Fruit fly (Drosophila melanogaster) whole organism, prepupa: Measurements from ENCODE around the gene Spn.

Experiments
- CG10631 ChIP-seq: fragments of 200-800 bp; sonication (Bioruptor generic); optimal IDR thresholded peaks from 2 replicates; lab custom pipeline; 2016; ENCODE audit warnings: missing biosample characterization, missing genetic modification characterization
- CG10669 ChIP-seq: fragments of 200-800 bp; sonication (Bioruptor generic); optimal IDR thresholded peaks from 3 replicates; lab custom pipeline; 2018; ENCODE audit warnings: missing biosample characterization, mild to moderate bottlenecking, missing genetic modification characterization, moderate library complexity
- CG11762 ChIP-seq: fragments of 200-800 bp; sonication (Bioruptor generic); optimal IDR thresholded peaks from 3 replicates; lab custom pipeline; 2016; ENCODE audit warnings: missing biosample characterization, missing genetic modification characterization; ENCODE audit not compliant: insufficient read depth
- CG11902 ChIP-seq: fragments of 200-800 bp; sonication (Bioruptor generic); optimal IDR thresholded peaks from 3 replicates; lab custom pipeline; 2016; ENCODE audit warnings: missing biosample characterization, missing genetic modification characterization
- CG1621 ChIP-seq: fragments of 200-800 bp; sonication (Bioruptor generic); optimal IDR thresholded peaks from 3 replicates; lab custom pipeline; 2018; ENCODE audit warnings: missing biosample characterization, mild to moderate bottlenecking, missing genetic modification characterization
- CG16779 ChIP-seq: fragments of 200-800 bp; sonication (Bioruptor generic); optimal IDR thresholded peaks from 3 replicates; lab custom pipeline; 2017; ENCODE audit warnings: missing biosample characterization, mild to moderate bottlenecking, missing genetic modification characterization
- CG31627 ChIP-seq: fragments of 200-800 bp; sonication (Bioruptor generic); optimal IDR thresholded peaks from 3 replicates; lab custom pipeline; 2016; ENCODE audit warnings: missing biosample characterization, missing genetic modification characterization
- CG32006 ChIP-seq: fragments of 200-800 bp; sonication (Bioruptor generic); optimal IDR thresholded peaks from 3 replicates; lab custom pipeline; 2017; ENCODE audit warnings: missing biosample characterization, mild to moderate bottlenecking, missing genetic modification characterization
- CG34406 ChIP-seq: fragments of 200-800 bp; sonication (Bioruptor generic); optimal IDR thresholded peaks from 3 replicates; lab custom pipeline; 2016; ENCODE audit warnings: missing biosample characterization, missing genetic modification characterization
- CG3919 ChIP-seq: fragments of 200-800 bp; sonication (Bioruptor generic); optimal IDR thresholded peaks from 3 replicates; lab custom pipeline; 2016; ENCODE audit warnings: missing biosample characterization, missing genetic modification characterization
- CG4318 ChIP-seq: fragments of 200-800 bp; sonication (Bioruptor generic); optimal IDR thresholded peaks from 3 replicates; lab custom pipeline; 2017; ENCODE audit warnings: missing biosample characterization, mild to moderate bottlenecking, missing genetic modification characterization
- CG6163 ChIP-seq: fragments of 200-800 bp; sonication (Bioruptor generic); IDR thresholded peaks from 3 replicates; pipeline ENCODE4 v1.3.6; 2022; ENCODE audit warnings: missing biosample characterization, missing genetic modification characterization
- CG6276 ChIP-seq: fragments of 200-800 bp; sonication (Bioruptor generic); optimal IDR thresholded peaks from 2 replicates; lab custom pipeline; 2017; ENCODE audit warnings: missing biosample characterization, mild to moderate bottlenecking, missing genetic modification characterization
- CG6792 ChIP-seq: fragments of 200-800 bp; sonication (Bioruptor generic); optimal IDR thresholded peaks from 3 replicates; lab custom pipeline; 2016; ENCODE audit warnings: missing biosample characterization, missing genetic modification characterization
- CG6854 ChIP-seq: fragments of 200-800 bp; sonication (Bioruptor generic); optimal IDR thresholded peaks from 2 replicates; lab custom pipeline; 2017; ENCODE audit warnings: missing biosample characterization, mild to moderate bottlenecking, missing genetic modification characterization
- CG7368 ChIP-seq: fragments of 200-800 bp; sonication (Bioruptor generic); optimal IDR thresholded peaks from 3 replicates; lab custom pipeline; 2016; ENCODE audit warnings: missing biosample characterization, missing genetic modification characterization
- CG8119 ChIP-seq: fragments of 200-800 bp; sonication (Bioruptor generic); IDR thresholded peaks from 3 replicates; pipeline ENCODE4 v1.3.6; 2022; ENCODE audit warnings: missing biosample characterization, missing genetic modification characterization
- CG8319 ChIP-seq: fragments of 200-800 bp; sonication (Bioruptor generic); optimal IDR thresholded peaks from 3 replicates; lab custom pipeline; 2016; ENCODE audit warnings: missing biosample characterization, missing genetic modification characterization
- CG8632 ChIP-seq: fragments of 200-800 bp; sonication (Bioruptor generic); optimal IDR thresholded peaks from 3 replicates; lab custom pipeline; 2016; ENCODE audit warnings: missing biosample characterization, missing genetic modification characterization
- Eip75B ChIP-seq: fragments of 200-800 bp; sonication (Bioruptor generic); optimal IDR thresholded peaks from 3 replicates; lab custom pipeline; 2016; ENCODE audit warnings: missing biosample characterization, missing genetic modification characterization
- Eip78C ChIP-seq: fragments of 200-800 bp; sonication (Bioruptor generic); peaks from one replicate; lab custom pipeline; 2016; ENCODE audit warnings: missing biosample characterization, missing genetic modification characterization
- Eip93F ChIP-seq: fragments of 200-800 bp; sonication (Bioruptor generic); optimal IDR thresholded peaks from 2 replicates; lab custom pipeline; 2016; ENCODE audit warnings: missing biosample characterization, mild to moderate bottlenecking, missing genetic modification characterization
- Hr39 ChIP-seq: fragments of 200-800 bp; sonication (Bioruptor generic); optimal IDR thresholded peaks from 2 replicates; lab custom pipeline; 2016; ENCODE audit warnings: missing biosample characterization, missing genetic modification characterization
- Hr4 ChIP-seq: fragments of 200-800 bp; sonication (Bioruptor generic); optimal IDR thresholded peaks from 3 replicates; lab custom pipeline; 2016; ENCODE audit warnings: missing biosample characterization, missing genetic modification characterization
- Lpt ChIP-seq: fragments of 200-800 bp; sonication (Bioruptor generic); optimal IDR thresholded peaks from 3 replicates; lab custom pipeline; 2016; ENCODE audit warnings: missing biosample characterization, missing genetic modification characterization
- Met ChIP-seq: fragments of 200-800 bp; sonication (Bioruptor generic); optimal IDR thresholded peaks from 3 replicates; lab custom pipeline; 2016; ENCODE audit warnings: missing biosample characterization, missing genetic modification characterization
- OdsH ChIP-seq: fragments of 200-800 bp; sonication (Bioruptor generic); optimal IDR thresholded peaks from 3 replicates; lab custom pipeline; 2016; ENCODE audit warnings: missing biosample characterization, missing genetic modification characterization
- Smox ChIP-seq: fragments of 200-800 bp; sonication (Bioruptor generic); optimal IDR thresholded peaks from 3 replicates; lab custom pipeline; 2016; ENCODE audit warnings: missing biosample characterization, missing genetic modification characterization
- Sox102F ChIP-seq: fragments of 200-800 bp; sonication (Bioruptor generic); optimal IDR thresholded peaks from 2 replicates; lab custom pipeline; 2016; ENCODE audit warnings: missing biosample characterization, mild to moderate bottlenecking, missing genetic modification characterization
- Sox15 ChIP-seq: fragments of 200-800 bp; sonication (Bioruptor generic); optimal IDR thresholded peaks from 3 replicates; lab custom pipeline; 2016; ENCODE audit warnings: missing biosample characterization, missing genetic modification characterization
- acj6 ChIP-seq: fragments of 200-800 bp; sonication (Bioruptor generic); optimal IDR thresholded peaks from 3 replicates; lab custom pipeline; 2016; ENCODE audit warnings: missing biosample characterization, missing genetic modification characterization
- cyc ChIP-seq: fragments of 200-800 bp; sonication (Bioruptor generic); optimal IDR thresholded peaks from 3 replicates; lab custom pipeline; 2016; ENCODE audit warnings: missing biosample characterization, missing genetic modification characterization
- dac ChIP-seq: fragments of 200-800 bp; sonication (Bioruptor generic); optimal IDR thresholded peaks from 2 replicates; lab custom pipeline; 2017; ENCODE audit warnings: missing biosample characterization, mild to moderate bottlenecking, missing genetic modification characterization
- dsx ChIP-seq: fragments of 200-800 bp; optimal IDR thresholded peaks from 3 replicates; lab custom pipeline; 2019; ENCODE audit warnings: missing biosample characterization, mild to moderate bottlenecking, missing genetic modification characterization, moderate library complexity; ENCODE audit not compliant: poor library complexity, severe bottlenecking
- eg ChIP-seq: fragments of 200-800 bp; sonication (Bioruptor generic); IDR thresholded peaks from 3 replicates; pipeline ENCODE4 v1.3.6; 2022; ENCODE audit warnings: missing biosample characterization, missing genetic modification characterization
- esn ChIP-seq: fragments of 200-800 bp; sonication (Bioruptor generic); optimal IDR thresholded peaks from 2 replicates; lab custom pipeline; 2016; ENCODE audit warnings: missing biosample characterization, mild to moderate bottlenecking, missing genetic modification characterization, moderate library complexity
- fd59A ChIP-seq: fragments of 200-800 bp; sonication (Bioruptor generic); optimal IDR thresholded peaks from 2 replicates; lab custom pipeline; 2017; ENCODE audit warnings: missing biosample characterization, mild to moderate bottlenecking, missing genetic modification characterization, missing genetic modification reagents
- fd85E ChIP-seq: fragments of 200-800 bp; sonication (Bioruptor generic); optimal IDR thresholded peaks from 3 replicates; lab custom pipeline; 2016; ENCODE audit warnings: missing biosample characterization, missing genetic modification characterization
- fkh ChIP-seq: fragments of 200-800 bp; sonication (Bioruptor generic); optimal IDR thresholded peaks from 3 replicates; lab custom pipeline; 2017; ENCODE audit warnings: missing biosample characterization, mild to moderate bottlenecking, missing genetic modification characterization, moderate library complexity
- lz ChIP-seq: fragments of 200-800 bp; sonication (Bioruptor generic); optimal IDR thresholded peaks from 3 replicates; lab custom pipeline; 2016; ENCODE audit warnings: missing biosample characterization, missing genetic modification characterization
- net ChIP-seq: fragments of 200-800 bp; sonication (Bioruptor generic); optimal IDR thresholded peaks from 3 replicates; lab custom pipeline; 2016; ENCODE audit warnings: missing biosample characterization, missing genetic modification characterization
- pdm3 ChIP-seq: fragments of 200-800 bp; sonication (Bioruptor generic); optimal IDR thresholded peaks from 3 replicates; lab custom pipeline; 2016; ENCODE audit warnings: missing biosample characterization, missing genetic modification characterization
- salr ChIP-seq, 2 experiments: fragments of 200-800 bp; sonication (Bioruptor generic); optimal IDR thresholded peaks; 3 replicates each; lab custom pipeline; 2016 to 2018; ENCODE audit warnings: missing biosample characterization in 2 of 2, missing genetic modification characterization in 2 of 2, mild to moderate bottlenecking in 1 of 2
- ss ChIP-seq, 2 experiments: fragments of 200-800 bp; sonication (Bioruptor generic); optimal IDR thresholded peaks; 2 replicates in 1 of 2; 3 replicates in 1 of 2; lab custom pipeline; 2017 to 2018; ENCODE audit warnings: mild to moderate bottlenecking in 2 of 2, missing biosample characterization in 2 of 2, missing genetic modification characterization in 2 of 2, moderate library complexity in 1 of 2
- svp ChIP-seq: fragments of 200-800 bp; sonication (Bioruptor generic); peaks from one replicate; lab custom pipeline; 2016; ENCODE audit warnings: missing biosample characterization, missing genetic modification characterization
- topi ChIP-seq: fragments of 200-800 bp; sonication (Bioruptor generic); optimal IDR thresholded peaks from 3 replicates; lab custom pipeline; 2016; ENCODE audit warnings: missing biosample characterization, missing genetic modification characterization
- vri ChIP-seq: fragments of 200-800 bp; sonication (Bioruptor generic); optimal IDR thresholded peaks from 3 replicates; lab custom pipeline; 2016; ENCODE audit warnings: missing biosample characterization, mild to moderate bottlenecking, missing genetic modification characterization

The Spn gene

dm6 chr3L:2467424-2467838 lies 86.7 kb downstream of the Spn start (continued):
- TF ChIP-seq Sox15 (GFP tag; lab: Kevin White, UChicago), result peak; percentile 74
- TF ChIP-seq ss (GFP tag; optimal IDR thresholded peaks at IDR 0.05; lab: Kevin White, UChicago), result peak; percentile 73 to 83
- TF ChIP-seq CG8319 (GFP tag; lab: Kevin White, UChicago), result peak; percentile 62
- TF ChIP-seq Eip93F (GFP tag; lab: Kevin White, UChicago), result peak; percentile 3
- TF ChIP-seq CG3919 (GFP tag; lab: Kevin White, UChicago), result peak; percentile 86
- peak; percentile 80 for TF ChIP-seq CG8632 (GFP tag; lab: Kevin White, UChicago)
- peak; percentile 80 for TF ChIP-seq Eip75B
- TF ChIP-seq CG31627 (GFP tag; lab: Kevin White, UChicago), result peak; percentile 91
- TF ChIP-seq CG10669 (GFP tag; lab: Kevin White, UChicago), result peak; percentile 81
- peak; percentile 90 for TF ChIP-seq Smox
- peak; percentile 86 for TF ChIP-seq lz
- no peak for TF ChIP-seq fkh
- peak; percentile 46 for TF ChIP-seq CG1621 (tag; lab: Kevin White, UChicago)
- peak; percentile 84 for TF ChIP-seq CG34406
- peak; percentile 47 for TF ChIP-seq CG16779 (tag; lab: Kevin White, UChicago)
- TF ChIP-seq dac (GFP tag; lab: Kevin White, UChicago), result peak; percentile 15
- peak; percentile 83 for TF ChIP-seq CG6163 (GFP tag; lab: Robert Waterston, UW)
- TF ChIP-seq Hr39 (GFP tag; lab: Kevin White, UChicago), result peak; percentile 92
- TF ChIP-seq CG11762 (GFP tag; lab: Kevin White, UChicago), result peak; percentile 78
- peak; percentile 87 for TF ChIP-seq net
- peak; percentile 26 to 66 for TF ChIP-seq salr (GFP tag; optimal IDR thresholded peaks at IDR 0.05; lab: Kevin White, UChicago)
- peak; percentile 93 for TF ChIP-seq cyc
- peak; percentile 78 for TF ChIP-seq CG6792
- peak; percentile 81 for TF ChIP-seq CG32006
- TF ChIP-seq svp, result peak; percentile 97
- peak; percentile 82 for TF ChIP-seq OdsH (GFP tag; lab: Kevin White, UChicago)
- TF ChIP-seq topi (GFP tag; lab: Kevin White, UChicago), result peak; percentile 95
- peak; percentile 75 for TF ChIP-seq dsx (GFP tag; lab: Kevin White, UChicago)
- TF ChIP-seq eg (GFP tag; lab: Robert Waterston, UW), result peak; percentile 80
- peak; percentile 97 for TF ChIP-seq Eip78C
- peak; percentile 81 for TF ChIP-seq Hr4 (GFP tag; lab: Kevin White, UChicago)
- TF ChIP-seq CG8119 (GFP tag; lab: Robert Waterston, UW), result peak; percentile 78
- TF ChIP-seq CG11902 (GFP tag; lab: Kevin White, UChicago), result peak; percentile 72
- peak; percentile 79 for TF ChIP-seq CG6276
- peak; percentile 83 for TF ChIP-seq pdm3
- peak; percentile 70 for TF ChIP-seq Lpt (GFP tag; lab: Kevin White, UChicago)
- TF ChIP-seq Sox102F (GFP tag; lab: Kevin White, UChicago), result peak; percentile 91
- peak; percentile 74 for TF ChIP-seq CG7368 (GFP tag; lab: Kevin White, UChicago)
- peak; percentile 74 for TF ChIP-seq CG10631
- TF ChIP-seq, all 60 proteins: peak for 58

- TF ChIP-seq Met (GFP tag; lab: Kevin White, UChicago) (peak; percentile 19), CG6854 (peak; percentile 41), fkh (peak; percentile 83), vri (peak; percentile 17), dsx (GFP tag; lab: Kevin White, UChicago) (peak; percentile 42), CG8632 (GFP tag; lab: Kevin White, UChicago) (no peak), fd85E (GFP tag; lab: Kevin White, UChicago) (no peak), Lpt (GFP tag; lab: Kevin White, UChicago) (no peak), Smox (peak; percentile 30), lz (no peak), Hr39 (GFP tag; lab: Kevin White, UChicago) (peak; percentile 8), Sox102F (GFP tag; lab: Kevin White, UChicago) (peak; percentile 14), CG16779 (tag; lab: Kevin White, UChicago) (peak; percentile 3), CG3919 (GFP tag; lab: Kevin White, UChicago) (peak; percentile 38), esn (peak; percentile 59), CG6276 (peak; percentile 100), acj6 (GFP tag; lab: Kevin White, UChicago) (peak; percentile 0), CG7368 (GFP tag; lab: Kevin White, UChicago) (peak; percentile 23), CG1621 (tag; lab: Kevin White, UChicago) (peak; percentile 82), eg (GFP tag; lab: Robert Waterston, UW) (peak; percentile 38; the same call in 1 of the 3 replicates), CG31627 (GFP tag; lab: Kevin White, UChicago) (peak; percentile 9), CG8119 (GFP tag; lab: Robert Waterston, UW) (peak; percentile 37; the same call in 1 of the 3 replicates), OdsH (GFP tag; lab: Kevin White, UChicago) (no peak), CG6163 (GFP tag; lab: Robert Waterston, UW) (peak; percentile 56), fd59A (GFP tag; lab: Kevin White, UChicago) (no peak), CG4318 (GFP tag; lab: Kevin White, UChicago) (no peak), Eip78C (peak; percentile 71)
Observed at dm6 chr3L:2466411-2467015, 87.6 kb downstream of the Spn start.
